Fruit fly (Drosophila melanogaster): ENCODE data around the gene ND-20L.

The ND-20L gene

dm6 chr3R:29495815-29496214 lies 19.7 kb upstream of the ND-20L start (continued):
- TF ChIP-seq CG11093 (GFP tag; IDR thresholded peaks at IDR 0.05) (no peak), CG17359 (tag; optimal IDR thresholded peaks at IDR 0.05) (no peak), CG31224 (GFP tag; IDR thresholded peaks at IDR 0.05) (no peak), CG8089 (GFP tag; optimal IDR thresholded peaks at IDR 0.05) (no peak), Sox102F (GFP tag; optimal IDR thresholded peaks at IDR 0.05) (peak; percentile 32), lbe (GFP tag; optimal IDR thresholded peaks at IDR 0.05) (no peak), CG14965 (GFP tag; optimal IDR thresholded peaks at IDR 0.05; ENCODE audit: borderline replicate concordance) (no peak), CG16813 (GFP tag; IDR thresholded peaks at IDR 0.05; ENCODE audit: partially characterized antibody) (no peak), CG10543 (GFP tag; optimal IDR thresholded peaks at IDR 0.05) (no peak), CG2889 (GFP tag; IDR thresholded peaks at IDR 0.05) (no peak), HmgZ (tag; optimal IDR thresholded peaks at IDR 0.05) (no peak), CG10274 (GFP tag; optimal IDR thresholded peaks at IDR 0.05) (no peak), CG8478 (optimal IDR thresholded peaks at IDR 0.05) (no peak), CG17612 (GFP tag; IDR thresholded peaks at IDR 0.05) (no peak), Ets97D (GFP tag; optimal IDR thresholded peaks at IDR 0.05) (no peak), klu (GFP tag; IDR thresholded peaks at IDR 0.05) (no peak), CG3407 (GFP tag; optimal IDR thresholded peaks at IDR 0.05) (no peak), ATbp (GFP tag; optimal IDR thresholded peaks at IDR 0.05) (no peak), nau (GFP tag; optimal IDR thresholded peaks at IDR 0.05) (no peak), cato (GFP tag; optimal IDR thresholded peaks at IDR 0.05; ENCODE audit: borderline replicate concordance) (no peak), gsb (GFP tag; IDR thresholded peaks at IDR 0.05) (no peak), CG10565 (GFP tag; optimal IDR thresholded peaks at IDR 0.05) (no peak), sima (GFP tag; optimal IDR thresholded peaks at IDR 0.05) (no peak), inv (GFP tag; IDR thresholded peaks at IDR 0.05; ENCODE audit: partially characterized antibody) (no peak), CG7556 (GFP tag; optimal IDR thresholded peaks at IDR 0.05) (peak; percentile 34), phol (tag; optimal IDR thresholded peaks at IDR 0.05) (peak; percentile 31), CG9932 (GFP tag; IDR thresholded peaks at IDR 0.05) (no peak), CG16779 (GFP tag; IDR thresholded peaks at IDR 0.05) (no peak), CG7271 (tag; optimal IDR thresholded peaks at IDR 0.05) (no peak), CG11398 (GFP tag; optimal IDR thresholded peaks at IDR 0.05) (no peak), Dp (GFP tag; optimal IDR thresholded peaks at IDR 0.05) (no peak), sens (GFP tag) (peak; percentile 57), Doc2 (GFP tag; IDR thresholded peaks at IDR 0.05) (no peak), NC2α (GFP tag; optimal IDR thresholded peaks at IDR 0.05) (no peak), MTF-1 (GFP tag; optimal IDR thresholded peaks at IDR 0.05; ENCODE audit: borderline replicate concordance) (no peak), run (tag; optimal IDR thresholded peaks at IDR 0.05) (no peak), bcd (GFP tag; optimal IDR thresholded peaks at IDR 0.05) (peak; percentile 20), knrl (GFP tag; IDR thresholded peaks at IDR 0.05; ENCODE audit: partially characterized antibody) (no peak), CG12942 (GFP tag; optimal IDR thresholded peaks at IDR 0.05) (no peak), CG1603 (tag; optimal IDR thresholded peaks at IDR 0.05) (no peak), ara (GFP tag; IDR thresholded peaks at IDR 0.05) (no peak), Nf-YC (tag; optimal IDR thresholded peaks at IDR 0.05) (peak; percentile 2), Hey (tag; optimal IDR thresholded peaks at IDR 0.05) (no peak), ems (GFP tag; optimal IDR thresholded peaks at IDR 0.05) (no peak), CG8388 (GFP tag; optimal IDR thresholded peaks at IDR 0.05) (no peak), CG16815 (GFP tag; optimal IDR thresholded peaks at IDR 0.05) (no peak), maf-S (GFP tag; optimal IDR thresholded peaks at IDR 0.05) (no peak), kni (GFP tag; optimal IDR thresholded peaks at IDR 0.05) (no peak), lilli (GFP tag; optimal IDR thresholded peaks at IDR 0.05) (peak; percentile 2), p53 (GFP tag; optimal IDR thresholded peaks at IDR 0.05) (no peak), CG6854 (GFP tag; optimal IDR thresholded peaks at IDR 0.05) (no peak), nerfin-1 (tag; optimal IDR thresholded peaks at IDR 0.05) (no peak)
